Fruit fly (Drosophila melanogaster): ENCODE results near the gene CG17568.

Gene CG17568

dm6 chr2L:19154893-19155389 is 26.6 kb downstream of the CG17568 start (continued):
- TF ChIP-seq zfh1 (GFP tag; IDR thresholded peaks at IDR 0.05) (peak; percentile 18; the same call in 1 of the 3 replicates), gro (GFP tag; optimal IDR thresholded peaks at IDR 0.05) (no peak), Antp (GFP tag; optimal IDR thresholded peaks at IDR 0.05) (no peak), z (GFP tag; IDR thresholded peaks at IDR 0.05) (peak; percentile 63; the same call in 2 of the 3 replicates), ATbp (GFP tag; optimal IDR thresholded peaks at IDR 0.05) (no peak), CG4820 (GFP tag; optimal IDR thresholded peaks at IDR 0.05) (no peak), CG34224 (GFP tag; IDR thresholded peaks at IDR 0.05; ENCODE audit: partially characterized antibody) (no peak), ac (GFP tag; optimal IDR thresholded peaks at IDR 0.05) (peak; percentile 98), CG6854 (GFP tag; optimal IDR thresholded peaks at IDR 0.05) (no peak), kni (GFP tag; optimal IDR thresholded peaks at IDR 0.05) (peak; percentile 96), crol (GFP tag; IDR thresholded peaks at IDR 0.05) (peak; percentile 90), Lhr (GFP tag; optimal IDR thresholded peaks at IDR 0.05) (no peak), dpn (GFP tag; optimal IDR thresholded peaks at IDR 0.05) (no peak), CG5180 (GFP tag; optimal IDR thresholded peaks at IDR 0.05) (peak; percentile 28), CG10209 (GFP tag; optimal IDR thresholded peaks at IDR 0.05) (peak; percentile 80), E2f2 (GFP tag; IDR thresholded peaks at IDR 0.05) (no peak), Vsx1 (GFP tag; optimal IDR thresholded peaks at IDR 0.05) (peak; percentile 2), Ets65A (GFP tag) (no peak), klu (GFP tag; IDR thresholded peaks at IDR 0.05) (no peak), ERR (GFP tag; optimal IDR thresholded peaks at IDR 0.05) (no peak), tup (GFP tag; optimal IDR thresholded peaks at IDR 0.05) (no peak), Doc2 (GFP tag; IDR thresholded peaks at IDR 0.05) (no peak), pan (optimal IDR thresholded peaks at IDR 0.05) (no peak), pan (GFP tag; optimal IDR thresholded peaks at IDR 0.05 in 1 of 2, IDR thresholded peaks at IDR 0.05 in 1 of 2) (no peak), her (GFP tag; optimal IDR thresholded peaks at IDR 0.05) (no peak), CG12299 (tag; optimal IDR thresholded peaks at IDR 0.05) (no peak), fd96Cb (tag; optimal IDR thresholded peaks at IDR 0.05) (no peak), D (optimal IDR thresholded peaks at IDR 0.05) (no peak), D (GFP tag; optimal IDR thresholded peaks at IDR 0.05) (no peak), sim (GFP tag; IDR thresholded peaks at IDR 0.05) (no peak), CG8478 (optimal IDR thresholded peaks at IDR 0.05) (no peak), CG17829 (tag; optimal IDR thresholded peaks at IDR 0.05) (no peak), CG14710 (tag; optimal IDR thresholded peaks at IDR 0.05) (no peak), Neu2 (GFP tag; optimal IDR thresholded peaks at IDR 0.05; ENCODE audit: borderline replicate concordance) (no peak), CG9437 (GFP tag; optimal IDR thresholded peaks at IDR 0.05) (no peak), CG4707 (GFP tag; optimal IDR thresholded peaks at IDR 0.05) (no peak), CG9876 (GFP tag; optimal IDR thresholded peaks at IDR 0.05) (no peak), odd (GFP tag; optimal IDR thresholded peaks at IDR 0.05) (no peak), CG7745 (tag; optimal IDR thresholded peaks at IDR 0.05) (no peak), Bdp1 (GFP tag; optimal IDR thresholded peaks at IDR 0.05) (no peak), CG13296 (GFP tag; optimal IDR thresholded peaks at IDR 0.05) (no peak), CG8359 (GFP tag; optimal IDR thresholded peaks at IDR 0.05; ENCODE audit: borderline replicate concordance) (no peak), nom (GFP tag; optimal IDR thresholded peaks at IDR 0.05) (peak; percentile 60), CG10147 (GFP tag; optimal IDR thresholded peaks at IDR 0.05) (no peak), CG16863 (GFP tag; optimal IDR thresholded peaks at IDR 0.05) (no peak), seq (GFP tag; IDR thresholded peaks at IDR 0.05) (no peak), CG3995 (GFP tag; optimal IDR thresholded peaks at IDR 0.05) (no peak), Ptx1 (GFP tag; IDR thresholded peaks at IDR 0.05) (no peak), emc (GFP tag; optimal IDR thresholded peaks at IDR 0.05) (peak; percentile 3), CG33213 (GFP tag; optimal IDR thresholded peaks at IDR 0.05) (no peak), Adf1 (GFP tag; IDR thresholded peaks at IDR 0.05) (peak; percentile 14; the same call in 1 of the 2 replicates), fu2 (GFP tag; optimal IDR thresholded peaks at IDR 0.05) (no peak)
